Worm (Caenorhabditis elegans) whole organism, L4 larva: ENCODE measurements around the gene cgh-1.

Source experiments
- D1046.2 ChIP-seq: fragments of 200-800 bp; sonication (Bioruptor generic); IDR thresholded peaks from 2 replicates; pipeline ENCODE4 v1.3.6; 2022; ENCODE audit warnings: missing genetic modification characterization, missing compliant biosample characterization
- F26F4.8 ChIP-seq: fragments of 200-800 bp; sonication (Bioruptor generic); conservative IDR thresholded peaks from 2 replicates; pipeline ENCODE4 v1.3.6; 2022; ENCODE audit warnings: missing genetic modification characterization, missing compliant biosample characterization
- F44E2.7 ChIP-seq: fragments of 200-800 bp; sonication (Bioruptor generic); IDR thresholded peaks from 2 replicates; pipeline ENCODE4 v2.1.2; 2022; ENCODE audit warnings: missing genetic modification characterization, missing compliant biosample characterization
- Y105C5A.15 ChIP-seq: fragments of 200-800 bp; sonication (Bioruptor generic); IDR thresholded peaks from 2 replicates; pipeline ENCODE4 v1.3.6; 2022; ENCODE audit warnings: missing genetic modification characterization, missing compliant biosample characterization
- aha-1 ChIP-seq: fragments of 150-350 bp; peaks from one replicate; lab custom pipeline; 2014; ENCODE audit warnings: missing biosample characterization, missing genetic modification characterization
- arid-1 ChIP-seq: fragments of 200-800 bp; sonication (Bioruptor generic); conservative IDR thresholded peaks from 2 replicates; pipeline ENCODE4 v1.3.6; 2022; ENCODE audit warnings: missing genetic modification reagents, missing genetic modification characterization, missing compliant biosample characterization
- ceh-28 ChIP-seq: fragments of 150-350 bp; optimal IDR thresholded peaks from 2 replicates; lab custom pipeline; 2014; ENCODE audit warnings: missing biosample characterization, missing genetic modification reagents, missing genetic modification characterization
- ceh-62 ChIP-seq: sonication (generic microtip); optimal IDR thresholded peaks from 2 replicates; lab custom pipeline; 2017; ENCODE audit warnings: missing biosample characterization, missing genetic modification characterization
- ces-1 ChIP-seq: fragments of 150-350 bp; sonication (generic microtip); optimal IDR thresholded peaks from 4 replicates; lab custom pipeline; 2014; ENCODE audit warnings: missing biosample characterization, missing genetic modification reagents, missing genetic modification characterization
- lim-7 ChIP-seq: fragments of 200-800 bp; sonication (Bioruptor generic); IDR thresholded peaks from 2 replicates; pipeline ENCODE4 v1.3.6; 2022; ENCODE audit warnings: missing genetic modification characterization, missing compliant biosample characterization
- lin-13 ChIP-seq: fragments of 150-350 bp; optimal IDR thresholded peaks from 2 replicates; lab custom pipeline; 2014; ENCODE audit warnings: missing biosample characterization, missing genetic modification reagents, missing genetic modification characterization
- lin-39 ChIP-seq: fragments of 150-350 bp; optimal IDR thresholded peaks from 2 replicates; lab custom pipeline; 2014; ENCODE audit warnings: missing biosample characterization, missing genetic modification reagents, missing genetic modification characterization
- lsy-2 ChIP-seq, 2 experiments: fragments of 150-350 bp in 1 of 2; sonication (generic microtip) in 1 of 2; optimal IDR thresholded peaks; 2 replicates each; lab custom pipeline; 2014 to 2017; ENCODE audit warnings: missing biosample characterization in 2 of 2, missing genetic modification characterization in 2 of 2
- mdl-1 ChIP-seq, 2 experiments: fragments of 150-350 bp in 1 of 2; sonication (generic microtip) in 1 of 2; optimal IDR thresholded peaks; 2 replicates each; lab custom pipeline; 2014 to 2017; ENCODE audit warnings: missing biosample characterization in 2 of 2, missing genetic modification characterization in 2 of 2
- mdt-29 ChIP-seq: fragments of 200-800 bp; sonication (Bioruptor generic); IDR thresholded peaks from 2 replicates; pipeline ENCODE4 v1.3.6; 2022; ENCODE audit warnings: missing genetic modification reagents, missing genetic modification characterization, missing compliant biosample characterization
- nhr-11 ChIP-seq: fragments of 150-350 bp; optimal IDR thresholded peaks from 2 replicates; lab custom pipeline; 2014; ENCODE audit warnings: missing biosample characterization, missing genetic modification characterization
- nhr-41 ChIP-seq: fragments of 200-800 bp; sonication (Bioruptor generic); IDR thresholded peaks from 2 replicates; pipeline ENCODE4 v1.3.6; 2022; ENCODE audit warnings: missing genetic modification reagents, missing genetic modification characterization, missing compliant biosample characterization
- nhr-42 ChIP-seq: fragments of 200-800 bp; sonication (Bioruptor generic); IDR thresholded peaks from 2 replicates; pipeline ENCODE4 v1.3.6; 2022; ENCODE audit warnings: missing genetic modification characterization, missing compliant biosample characterization
- nhr-48 ChIP-seq: sonication (generic microtip); optimal IDR thresholded peaks from 2 replicates; lab custom pipeline; 2016; ENCODE audit warnings: mild to moderate bottlenecking, missing genetic modification characterization, missing compliant biosample characterization
- nhr-76 ChIP-seq: fragments of 150-350 bp; optimal IDR thresholded peaks from 2 replicates; lab custom pipeline; 2014; ENCODE audit warnings: missing biosample characterization, missing genetic modification characterization
- pha-4 ChIP-seq, 2 experiments: fragments of 150-350 bp in 1 of 2; fragments of 200-800 bp in 1 of 2; sonication (Bioruptor generic) in 1 of 2; IDR thresholded peaks in 1 of 2; optimal IDR thresholded peaks in 1 of 2; 2 replicates each; pipeline versions ENCODE4 v1.3.6 to Lab custom; 2014 to 2022; ENCODE audit warnings: missing genetic modification characterization in 2 of 2, missing genetic modification reagents in 2 of 2, missing biosample characterization in 1 of 2, missing compliant biosample characterization in 1 of 2
- php-3 ChIP-seq: fragments of 200-800 bp; sonication (Bioruptor generic); IDR thresholded peaks from 2 replicates; pipeline ENCODE4 v1.3.6; 2022; ENCODE audit warnings: missing genetic modification reagents, missing genetic modification characterization, missing compliant biosample characterization
- rbr-2 ChIP-seq: sonication (generic microtip); optimal IDR thresholded peaks from 2 replicates; lab custom pipeline; 2016; ENCODE audit warnings: missing genotype, missing genetic modification characterization, missing compliant biosample characterization
- sdz-12 ChIP-seq: fragments of 200-800 bp; sonication (Bioruptor generic); optimal IDR thresholded peaks from 2 replicates; lab custom pipeline; 2018; ENCODE audit warnings: mild to moderate bottlenecking, missing genetic modification characterization, missing compliant biosample characterization
- snpc-4 ChIP-seq: fragments of 150-350 bp; optimal IDR thresholded peaks from 2 replicates; lab custom pipeline; 2014; ENCODE audit warnings: missing biosample characterization, missing genetic modification characterization
- spr-1 ChIP-seq: sonication (generic microtip); optimal IDR thresholded peaks from 2 replicates; lab custom pipeline; 2016; ENCODE audit warnings: mild to moderate bottlenecking, missing genetic modification characterization, missing compliant biosample characterization
- unc-130 ChIP-seq: sonication (generic microtip); optimal IDR thresholded peaks from 2 replicates; lab custom pipeline; 2016; ENCODE audit warnings: missing genetic modification reagents, missing genetic modification characterization, missing compliant biosample characterization
- unc-62 ChIP-seq, 3 experiments: fragments of 150-350 bp in 1 of 3; sonication (generic microtip); optimal IDR thresholded peaks in 2 of 3; peaks in 1 of 3; 1 replicate in 1 of 3; 2 replicates in 2 of 3; lab custom pipeline; 2014 to 2017; ENCODE audit warnings: missing biosample characterization in 3 of 3, missing genetic modification characterization in 3 of 3, missing genetic modification reagents in 3 of 3, missing genotype in 1 of 3
- zfp-3 ChIP-seq: fragments of 200-800 bp; sonication (Bioruptor generic); conservative IDR thresholded peaks from 2 replicates; pipeline ENCODE4 v1.3.6; 2022; ENCODE audit warnings: missing genetic modification reagents, missing genetic modification characterization, missing compliant biosample characterization
- zip-11 ChIP-seq: fragments of 200-800 bp; sonication (Bioruptor generic); IDR thresholded peaks from 2 replicates; pipeline ENCODE4 v1.3.6; 2022; ENCODE audit warnings: missing genetic modification characterization, missing compliant biosample characterization
- ztf-7 ChIP-seq: fragments of 150-350 bp; optimal IDR thresholded peaks from 2 replicates; lab custom pipeline; 2014; ENCODE audit warnings: missing biosample characterization, missing genetic modification characterization

The cgh-1 gene

ce11 chrIII:7533012-7533411, 35.4 kb upstream of the cgh-1 start:
- TF ChIP-seq spr-1 (tag; lab: Kevin White, UChicago) (no peak), unc-62 (GFP tag; optimal IDR thresholded peaks at IDR 0.05 in 1 of 2; lab: Kevin White, UChicago) (peak in 1 of 2 experiments; percentile 66), unc-62 (tag; optimal IDR thresholded peaks at IDR 0.05; lab: Kevin White, UChicago) (no peak), ceh-28 (tag; lab: Kevin White, UChicago) (peak; percentile 14)

- TF ChIP-seq aha-1, result peak; percentile 14
- TF ChIP-seq unc-62 (GFP tag; optimal IDR thresholded peaks at IDR 0.05 in 1 of 2; lab: Kevin White, UChicago), result peak in 1 of 2 experiments; percentile 88
- TF ChIP-seq unc-62 (tag; optimal IDR thresholded peaks at IDR 0.05; lab: Kevin White, UChicago), result no peak
- no peak for TF ChIP-seq snpc-4
Observed at ce11 chrIII:7531385-7531784, 33.8 kb upstream of the cgh-1 start.

ce11 chrIII:7530830-7531229, 33.2 kb upstream of the cgh-1 start:
- TF ChIP-seq ces-1 (GFP tag; lab: Kevin White, UChicago) (no peak), unc-62 (GFP tag; optimal IDR thresholded peaks at IDR 0.05 in 1 of 2; lab: Kevin White, UChicago) (peak in 1 of 2 experiments; percentile 97), unc-62 (tag; optimal IDR thresholded peaks at IDR 0.05; lab: Kevin White, UChicago) (no peak)
- TF ChIP-seq, all 104 proteins: peak for 1

ce11 chrIII:7530108-7530507, 32.5 kb upstream of the cgh-1 start:
- TF ChIP-seq nhr-41 (GFP tag; lab: Robert Waterston, UW) (no peak), php-3 (GFP tag; lab: Robert Waterston, UW) (no peak), ztf-7 (tag; lab: Kevin White, UChicago) (no peak), sdz-12 (GFP tag; lab: Kevin White, UChicago) (no peak), F44E2.7 (GFP tag; lab: Robert Waterston, UW) (no peak), F26F4.8 (GFP tag; lab: Robert Waterston, UW) (no peak), pha-4 (GFP tag; IDR thresholded peaks at IDR 0.05; lab: Robert Waterston, UW) (no peak), pha-4 (tag; optimal IDR thresholded peaks at IDR 0.05; lab: Kevin White, UChicago) (no peak), unc-130 (GFP tag; lab: Kevin White, UChicago) (no peak), nhr-76 (tag; lab: Kevin White, UChicago) (no peak), lin-39 (no peak), nhr-11 (tag; lab: Kevin White, UChicago) (no peak), arid-1 (GFP tag; lab: Robert Waterston, UW) (no peak)

- TF ChIP-seq sdz-12 (GFP tag; lab: Kevin White, UChicago), result no peak
- no peak for TF ChIP-seq Y105C5A.15 (GFP tag; lab: Robert Waterston, UW)
- no peak for TF ChIP-seq lim-7
- no peak for TF ChIP-seq D1046.2 (GFP tag; lab: Robert Waterston, UW)
- TF ChIP-seq nhr-41 (GFP tag; lab: Robert Waterston, UW), result no peak
- TF ChIP-seq lin-13 (GFP tag; lab: Kevin White, UChicago), result no peak
- TF ChIP-seq zip-11 (GFP tag; lab: Robert Waterston, UW), result no peak
- TF ChIP-seq nhr-42 (GFP tag; lab: Robert Waterston, UW), result no peak
- TF ChIP-seq lsy-2 (tag; optimal IDR thresholded peaks at IDR 0.05; lab: Kevin White, UChicago), result peak in 1 of 2 experiments; percentile 5
- no peak for TF ChIP-seq zfp-3
- no peak for TF ChIP-seq mdt-29 (GFP tag; lab: Robert Waterston, UW)
- no peak for TF ChIP-seq ceh-28 (tag; lab: Kevin White, UChicago)
- no peak for TF ChIP-seq ceh-62 (tag; lab: Kevin White, UChicago)
- no peak for TF ChIP-seq rbr-2 (tag; lab: Kevin White, UChicago)
- TF ChIP-seq nhr-48 (tag; lab: Kevin White, UChicago), result no peak
- no peak for TF ChIP-seq mdl-1 (tag; optimal IDR thresholded peaks at IDR 0.05; lab: Kevin White, UChicago)
- TF ChIP-seq php-3 (GFP tag; lab: Robert Waterston, UW), result no peak
- peak in 1 of 2 experiments; percentile 31 for TF ChIP-seq unc-62 (GFP tag; optimal IDR thresholded peaks at IDR 0.05 in 1 of 2; lab: Kevin White, UChicago)
- TF ChIP-seq unc-62 (tag; optimal IDR thresholded peaks at IDR 0.05; lab: Kevin White, UChicago), result no peak
Observed at ce11 chrIII:7526974-7527466, 29.4 kb upstream of the cgh-1 start.
